Worm (Caenorhabditis elegans) whole organism, L3 larva: ENCODE data around the gene ltah-1.1.
A peak's percentile ranks its signal among the peaks of the same experiment; 100 is the strongest.

Experiments
- R02D3.7 ChIP-seq: fragments of 150-350 bp; optimal IDR thresholded peaks from 2 replicates; lab custom pipeline; 2014; ENCODE audit warnings: missing biosample characterization, missing genetic modification characterization
- ZK546.5 ChIP-seq: sonication (generic microtip); optimal IDR thresholded peaks from 2 replicates; lab custom pipeline; 2017; ENCODE audit warnings: missing biosample characterization, missing genetic modification characterization
- aly-2 ChIP-seq: fragments of 150-350 bp; optimal IDR thresholded peaks from 2 replicates; lab custom pipeline; 2014; ENCODE audit warnings: missing biosample characterization, missing genetic modification characterization
- ama-1 ChIP-seq: fragments of 150-350 bp; optimal IDR thresholded peaks from 2 replicates; lab custom pipeline; 2018
- ceh-16 ChIP-seq: sonication (generic microtip); optimal IDR thresholded peaks from 2 replicates; lab custom pipeline; 2017; ENCODE audit warnings: missing biosample characterization, missing genetic modification characterization
- ceh-28 ChIP-seq: fragments of 150-350 bp; optimal IDR thresholded peaks from 2 replicates; lab custom pipeline; 2014; ENCODE audit warnings: missing biosample characterization, missing genetic modification reagents, missing genetic modification characterization
- ceh-9 ChIP-seq: sonication (generic microtip); optimal IDR thresholded peaks from 2 replicates; lab custom pipeline; 2018; ENCODE audit warnings: missing biosample characterization, missing genetic modification characterization
- daf-12 ChIP-seq: fragments of 150-350 bp; optimal IDR thresholded peaks from 2 replicates; lab custom pipeline; 2014; ENCODE audit warnings: missing biosample characterization, missing genetic modification reagents, missing genetic modification characterization
- egl-5 ChIP-seq: fragments of 150-350 bp; optimal IDR thresholded peaks from 2 replicates; lab custom pipeline; 2017; ENCODE audit warnings: missing biosample characterization, missing genetic modification reagents, missing genetic modification characterization, inconsistent platforms
- elt-1 ChIP-seq: fragments of 150-350 bp; optimal IDR thresholded peaks from 2 replicates; lab custom pipeline; 2014; ENCODE audit warnings: missing biosample characterization, missing genetic modification characterization
- elt-3 ChIP-seq, 3 experiments: fragments of 150-350 bp in 1 of 3; sonication (generic microtip) in 2 of 3; optimal IDR thresholded peaks; 2 replicates in 2 of 3; 4 replicates in 1 of 3; lab custom pipeline; 2014 to 2017; ENCODE audit warnings: missing biosample characterization in 3 of 3, missing genetic modification characterization in 3 of 3
- eor-1 ChIP-seq, 2 experiments: fragments of 150-350 bp; optimal IDR thresholded peaks; 2 replicates each; lab custom pipeline; 2014 to 2018; ENCODE audit warnings: missing biosample characterization in 2 of 2, missing genetic modification characterization in 2 of 2
- fkh-2 ChIP-seq: fragments of 150-350 bp; optimal IDR thresholded peaks from 2 replicates; lab custom pipeline; 2014; ENCODE audit warnings: missing biosample characterization, missing genetic modification reagents, missing genetic modification characterization
- fos-1 ChIP-seq: fragments of 150-350 bp; optimal IDR thresholded peaks from 2 replicates; lab custom pipeline; 2014; ENCODE audit warnings: missing biosample characterization, missing genetic modification characterization
- hmg-11 ChIP-seq: sonication (generic microtip); optimal IDR thresholded peaks from 2 replicates; lab custom pipeline; 2016; ENCODE audit warnings: missing genetic modification characterization, missing compliant biosample characterization
- jun-1 ChIP-seq: fragments of 150-350 bp; optimal IDR thresholded peaks from 2 replicates; lab custom pipeline; 2014; ENCODE audit warnings: missing biosample characterization, missing genetic modification reagents, missing genetic modification characterization
- lin-15B ChIP-seq: fragments of 150-350 bp; optimal IDR thresholded peaks from 2 replicates; lab custom pipeline; 2014; ENCODE audit warnings: missing biosample characterization, missing genetic modification characterization
- lin-39 ChIP-seq: fragments of 150-350 bp; optimal IDR thresholded peaks from 2 replicates; lab custom pipeline; 2018; ENCODE audit warnings: missing biosample characterization, missing genetic modification reagents, missing genetic modification characterization
- lsy-12 ChIP-seq: sonication (generic microtip); optimal IDR thresholded peaks from 2 replicates; lab custom pipeline; 2016; ENCODE audit warnings: mild to moderate bottlenecking, missing genetic modification characterization, missing compliant biosample characterization
- mdl-1 ChIP-seq: fragments of 150-350 bp; optimal IDR thresholded peaks from 2 replicates; lab custom pipeline; 2014; ENCODE audit warnings: missing biosample characterization, missing genetic modification characterization
- mml-1 ChIP-seq: fragments of 150-350 bp; sonication (generic microtip); optimal IDR thresholded peaks from 3 replicates; lab custom pipeline; 2014; ENCODE audit warnings: missing biosample characterization, missing genetic modification characterization
- nfya-1 ChIP-seq: sonication (generic microtip); optimal IDR thresholded peaks from 2 replicates; lab custom pipeline; 2017; ENCODE audit warnings: missing genetic modification characterization, mild to moderate bottlenecking, missing compliant biosample characterization, antibody characterized with exemption, moderate library complexity; ENCODE audit not compliant: insufficient read depth
- nhr-11 ChIP-seq: fragments of 150-350 bp; optimal IDR thresholded peaks from 2 replicates; lab custom pipeline; 2014; ENCODE audit warnings: missing biosample characterization, missing genetic modification characterization
- nhr-12 ChIP-seq: fragments of 150-350 bp; optimal IDR thresholded peaks from 2 replicates; lab custom pipeline; 2014; ENCODE audit warnings: missing biosample characterization, missing genetic modification characterization
- nhr-23 ChIP-seq: fragments of 150-350 bp; optimal IDR thresholded peaks from 2 replicates; lab custom pipeline; 2014; ENCODE audit warnings: missing biosample characterization, missing genetic modification reagents, missing genetic modification characterization
- nhr-237 ChIP-seq: fragments of 150-350 bp; optimal IDR thresholded peaks from 2 replicates; lab custom pipeline; 2014; ENCODE audit warnings: missing biosample characterization, missing genetic modification characterization
- nhr-25 ChIP-seq: sonication (generic microtip); optimal IDR thresholded peaks from 2 replicates; lab custom pipeline; 2017; ENCODE audit warnings: missing biosample characterization, missing genetic modification characterization
- nhr-28 ChIP-seq: fragments of 150-350 bp; optimal IDR thresholded peaks from 2 replicates; lab custom pipeline; 2014; ENCODE audit warnings: missing biosample characterization, missing genetic modification characterization
- nhr-43 ChIP-seq: sonication (generic microtip); optimal IDR thresholded peaks from 2 replicates; lab custom pipeline; 2016; ENCODE audit warnings: mild to moderate bottlenecking, missing genetic modification characterization, missing compliant biosample characterization; ENCODE audit not compliant: poor library complexity, severe bottlenecking
- nhr-67 ChIP-seq: fragments of 150-350 bp; optimal IDR thresholded peaks from 2 replicates; lab custom pipeline; 2014; ENCODE audit warnings: missing biosample characterization, missing genetic modification characterization
- nhr-76 ChIP-seq: fragments of 150-350 bp; sonication (generic microtip); optimal IDR thresholded peaks from 5 replicates; lab custom pipeline; 2014; ENCODE audit warnings: missing biosample characterization, missing genetic modification characterization
- nhr-77 ChIP-seq: fragments of 150-350 bp; optimal IDR thresholded peaks from 2 replicates; lab custom pipeline; 2014; ENCODE audit warnings: missing biosample characterization, missing genetic modification characterization
- pha-4 ChIP-seq: fragments of 150-350 bp; optimal IDR thresholded peaks from 2 replicates; lab custom pipeline; 2014; ENCODE audit warnings: missing biosample characterization, missing genetic modification reagents, missing genetic modification characterization
- pqm-1 ChIP-seq: fragments of 150-350 bp; optimal IDR thresholded peaks from 2 replicates; lab custom pipeline; 2017; ENCODE audit warnings: missing biosample characterization, missing genetic modification characterization, inconsistent platforms
- sea-2 ChIP-seq: fragments of 150-350 bp; sonication (generic microtip); optimal IDR thresholded peaks from 4 replicates; lab custom pipeline; 2014; ENCODE audit warnings: missing biosample characterization, missing genetic modification reagents, missing genetic modification characterization
- skn-1 ChIP-seq: fragments of 150-350 bp; optimal IDR thresholded peaks from 2 replicates; lab custom pipeline; 2014; ENCODE audit warnings: missing biosample characterization, missing genetic modification characterization
- snpc-4 ChIP-seq: fragments of 150-350 bp; optimal IDR thresholded peaks from 2 replicates; lab custom pipeline; 2014; ENCODE audit warnings: missing biosample characterization, missing genetic modification characterization
- tbx-2 ChIP-seq: sonication (generic microtip); optimal IDR thresholded peaks from 2 replicates; lab custom pipeline; 2016; ENCODE audit warnings: mild to moderate bottlenecking, missing genetic modification characterization, missing compliant biosample characterization
- unc-62 ChIP-seq: fragments of 150-350 bp; sonication (generic microtip); optimal IDR thresholded peaks from 4 replicates; lab custom pipeline; 2014; ENCODE audit warnings: missing biosample characterization, missing genetic modification reagents, missing genetic modification characterization
- zag-1 ChIP-seq: fragments of 150-350 bp; optimal IDR thresholded peaks from 2 replicates; lab custom pipeline; 2014; ENCODE audit warnings: missing biosample characterization, missing genetic modification characterization
- ztf-11 ChIP-seq: fragments of 150-350 bp; optimal IDR thresholded peaks from 2 replicates; lab custom pipeline; 2014; ENCODE audit warnings: missing biosample characterization, missing genetic modification characterization

Gene ltah-1.1

ce11 chrIV:12259161-12259870, 20.1 kb upstream of the ltah-1.1 start, which contains the start of gene Y39C12A.9:
Y39C12A.9 (minus strand) TSS chrIV:12259211.
- peak; percentile 26 for TF ChIP-seq lin-39
- no peak for TF ChIP-seq ceh-16 (tag; lab: Kevin White, UChicago)
- peak; percentile 42 for TF ChIP-seq lin-15B (tag; lab: Kevin White, UChicago)
- TF ChIP-seq nfya-1 (tag; lab: Kevin White, UChicago): peak; percentile 34
- TF ChIP-seq eor-1 (tag; optimal IDR thresholded peaks at IDR 0.05; lab: Kevin White, UChicago): no peak

ce11 chrIV:12261353-12261752, 18.1 kb upstream of the ltah-1.1 start, which contains the start of gene sre-14:
sre-14 (minus strand) TSS chrIV:12261453.
- TF ChIP-seq nhr-77 (tag; lab: Kevin White, UChicago) (no peak), ZK546.5 (tag; lab: Kevin White, UChicago) (no peak), nhr-23 (tag; lab: Kevin White, UChicago) (no peak), elt-3 (tag; optimal IDR thresholded peaks at IDR 0.05; lab: Kevin White, UChicago) (no peak), nfya-1 (tag; lab: Kevin White, UChicago) (no peak), mml-1 (tag; lab: Kevin White, UChicago) (no peak), ceh-9 (tag; lab: Kevin White, UChicago) (no peak), ztf-11 (tag; lab: Kevin White, UChicago) (no peak), lsy-12 (tag; lab: Kevin White, UChicago) (no peak)
- TF ChIP-seq, all 47 proteins: peak for 0

DNA sequence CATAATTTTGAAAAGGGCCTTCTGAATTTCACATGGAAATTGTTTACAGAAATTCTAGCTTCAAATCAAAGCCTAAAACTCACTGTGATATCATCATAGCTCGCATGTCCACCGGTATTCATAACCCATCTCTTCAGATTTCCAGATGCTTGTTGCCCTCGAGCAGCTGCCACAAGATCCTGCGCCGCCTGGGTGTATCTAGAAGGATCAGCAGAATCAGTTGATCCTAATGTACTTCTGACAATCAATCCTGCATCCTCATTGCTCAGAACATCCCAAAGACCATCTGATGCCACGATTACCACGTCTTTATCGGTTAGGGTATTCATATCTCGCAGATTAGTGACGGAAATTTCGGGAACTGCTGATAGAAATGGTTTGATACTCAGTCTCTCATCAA, 13.5 kb upstream of the ltah-1.1 start:
- TF ChIP-seq skn-1 (tag; lab: Kevin White, UChicago) (no peak), ceh-28 (tag; lab: Kevin White, UChicago) (no peak), lin-15B (tag; lab: Kevin White, UChicago) (no peak), eor-1 (tag; optimal IDR thresholded peaks at IDR 0.05; lab: Kevin White, UChicago) (no peak), lin-39 (no peak), nhr-67 (tag; lab: Kevin White, UChicago) (no peak), nhr-77 (tag; lab: Kevin White, UChicago) (no peak), daf-12 (tag; lab: Kevin White, UChicago) (no peak), fos-1 (tag; lab: Kevin White, UChicago) (no peak)

- TF ChIP-seq eor-1 (tag; optimal IDR thresholded peaks at IDR 0.05; lab: Kevin White, UChicago): no peak
- TF ChIP-seq elt-1 (tag; lab: Kevin White, UChicago): no peak
- TF ChIP-seq elt-3 (tag; optimal IDR thresholded peaks at IDR 0.05; lab: Kevin White, UChicago): no peak
- TF ChIP-seq egl-5 (tag; lab: Kevin White, UChicago): peak; percentile 87
- peak; percentile 11 for TF ChIP-seq pqm-1 (tag; lab: Kevin White, UChicago)
- TF ChIP-seq nhr-28 (tag; lab: Kevin White, UChicago): no peak
- peak; percentile 31 for TF ChIP-seq hmg-11 (tag; lab: Kevin White, UChicago)
- TF ChIP-seq fos-1 (tag; lab: Kevin White, UChicago): no peak
- no peak for TF ChIP-seq nhr-12 (tag; lab: Kevin White, UChicago)
- peak; percentile 82 for TF ChIP-seq lin-15B (tag; lab: Kevin White, UChicago)
- TF ChIP-seq aly-2 (tag; lab: Kevin White, UChicago): no peak
- TF ChIP-seq nfya-1 (tag; lab: Kevin White, UChicago): peak; percentile 95
- no peak for TF ChIP-seq sea-2
- TF ChIP-seq nhr-237 (tag; lab: Kevin White, UChicago): no peak
- peak; percentile 88 for TF ChIP-seq R02D3.7
- TF ChIP-seq skn-1 (tag; lab: Kevin White, UChicago): peak; percentile 21
- no peak for TF ChIP-seq nhr-43 (tag; lab: Kevin White, UChicago)
- TF ChIP-seq fkh-2 (tag; lab: Kevin White, UChicago): no peak
- TF ChIP-seq nhr-23 (tag; lab: Kevin White, UChicago): peak; percentile 27
- no peak for TF ChIP-seq ceh-16 (tag; lab: Kevin White, UChicago)
- no peak for TF ChIP-seq mdl-1 (tag; lab: Kevin White, UChicago)
- TF ChIP-seq tbx-2 (tag; lab: Kevin White, UChicago): no peak
- TF ChIP-seq lsy-12 (tag; lab: Kevin White, UChicago): no peak
- peak; percentile 88 for TF ChIP-seq pha-4 (tag; lab: Kevin White, UChicago)
- no peak for TF ChIP-seq ceh-9 (tag; lab: Kevin White, UChicago)
- TF ChIP-seq ceh-28 (tag; lab: Kevin White, UChicago): no peak
- no peak for TF ChIP-seq nhr-76 (tag; lab: Kevin White, UChicago)
- TF ChIP-seq ztf-11 (tag; lab: Kevin White, UChicago): no peak
- TF ChIP-seq unc-62 (GFP tag; lab: Kevin White, UChicago): no peak
- TF ChIP-seq snpc-4 (tag; lab: Kevin White, UChicago): no peak
- no peak for TF ChIP-seq zag-1 (tag; lab: Kevin White, UChicago)
- no peak for TF ChIP-seq jun-1 (tag; lab: Kevin White, UChicago)
- peak; percentile 37 for TF ChIP-seq nhr-25
- no peak for TF ChIP-seq ama-1 (lab: Kevin White, UChicago)
- no peak for TF ChIP-seq daf-12 (tag; lab: Kevin White, UChicago)
- TF ChIP-seq nhr-67 (tag; lab: Kevin White, UChicago): no peak
- TF ChIP-seq mml-1 (tag; lab: Kevin White, UChicago): no peak
- TF ChIP-seq nhr-11: no peak
Measured at ce11 chrIV:12268272-12269045, 11.0 kb upstream of the ltah-1.1 start, which contains the start of the genes ppm-1.H and rpl-34. ppm-1.H (minus strand) TSS chrIV:12268322. rpl-34 (plus strand) TSS chrIV:12268995.
